Fruit fly (Drosophila melanogaster) whole organism, embryonic: ENCODE results near the gene Galphai.

ENCODE experiments used
- BEAF-32 ChIP-seq: fragments of 200-800 bp; sonication (Bioruptor generic); optimal IDR thresholded peaks from 3 replicates; lab custom pipeline; 2017; ENCODE audit warnings: missing biosample characterization, missing genetic modification characterization, mild to moderate bottlenecking, moderate library complexity, missing genetic modification reagents
- Blimp-1 ChIP-seq: fragments of 200-800 bp; sonication (Bioruptor generic); optimal IDR thresholded peaks from 3 replicates; lab custom pipeline; 2018; ENCODE audit warnings: missing biosample characterization, missing genetic modification characterization, mild to moderate bottlenecking, moderate library complexity, missing genetic modification reagents
- CG10979 ChIP-seq: fragments of 200-800 bp; sonication (Bioruptor generic); optimal IDR thresholded peaks from 2 replicates; lab custom pipeline; 2018; ENCODE audit warnings: missing biosample characterization, mild to moderate bottlenecking, missing genetic modification characterization, moderate library complexity
- CG11456 ChIP-seq: fragments of 200-800 bp; sonication (Bioruptor generic); IDR thresholded peaks from 3 replicates; pipeline ENCODE4 v1.3.6; 2022; ENCODE audit warnings: missing biosample characterization, missing genetic modification characterization
- CG11504 ChIP-seq: fragments of 200-800 bp; sonication (Bioruptor generic); optimal IDR thresholded peaks from 3 replicates; lab custom pipeline; 2019; ENCODE audit warnings: missing biosample characterization, mild to moderate bottlenecking, missing genetic modification characterization, moderate library complexity
- CG11696 ChIP-seq: fragments of 200-800 bp; sonication (Bioruptor generic); IDR thresholded peaks from 2 replicates; pipeline ENCODE4 v1.3.6; 2022; ENCODE audit warnings: missing biosample characterization, missing genetic modification characterization
- CG14014 ChIP-seq: fragments of 200-800 bp; sonication (Bioruptor generic); IDR thresholded peaks from 2 replicates; pipeline ENCODE4 v1.3.6; 2022; ENCODE audit warnings: missing biosample characterization, missing genetic modification characterization
- CG14667 ChIP-seq: fragments of 200-800 bp; sonication (Bioruptor generic); IDR thresholded peaks from 2 replicates; pipeline ENCODE4 v1.3.6; 2022; ENCODE audit warnings: missing biosample characterization, missing genetic modification characterization
- CG14710 ChIP-seq: fragments of 200-800 bp; sonication (Bioruptor generic); optimal IDR thresholded peaks from 3 replicates; lab custom pipeline; 2019; ENCODE audit warnings: missing biosample characterization, mild to moderate bottlenecking, missing genetic modification characterization, moderate library complexity
- CG1529 ChIP-seq: fragments of 200-800 bp; sonication (Bioruptor generic); optimal IDR thresholded peaks from 3 replicates; lab custom pipeline; 2018; ENCODE audit warnings: missing biosample characterization, missing genetic modification characterization
- CG18262 ChIP-seq: fragments of 200-800 bp; optimal IDR thresholded peaks from 3 replicates; lab custom pipeline; 2019; ENCODE audit warnings: missing biosample characterization, mild to moderate bottlenecking, missing genetic modification characterization, moderate library complexity
- CG18764 ChIP-seq: fragments of 200-800 bp; sonication (Bioruptor generic); optimal IDR thresholded peaks from 3 replicates; lab custom pipeline; 2016; ENCODE audit warnings: missing biosample characterization, missing genetic modification characterization
- CG2116 ChIP-seq: fragments of 200-800 bp; sonication (Bioruptor generic); optimal IDR thresholded peaks from 3 replicates; lab custom pipeline; 2018; ENCODE audit warnings: missing biosample characterization, mild to moderate bottlenecking, missing genetic modification characterization
- CG2678 ChIP-seq: fragments of 200-800 bp; sonication (Bioruptor generic); optimal IDR thresholded peaks from 3 replicates; lab custom pipeline; 2019; ENCODE audit warnings: missing biosample characterization, mild to moderate bottlenecking, missing genetic modification characterization, moderate library complexity
- CG31441 ChIP-seq: fragments of 200-800 bp; sonication (Bioruptor generic); IDR thresholded peaks from 2 replicates; pipeline ENCODE4 v1.3.6; 2022; ENCODE audit warnings: missing biosample characterization, missing genetic modification characterization
- CG33213 ChIP-seq: fragments of 200-800 bp; sonication (Bioruptor generic); optimal IDR thresholded peaks from 3 replicates; lab custom pipeline; 2016; ENCODE audit warnings: missing biosample characterization, missing genetic modification characterization
- CG4424 ChIP-seq: fragments of 200-800 bp; sonication (Bioruptor generic); optimal IDR thresholded peaks from 3 replicates; lab custom pipeline; 2016; ENCODE audit warnings: missing biosample characterization, missing genetic modification characterization
- CG6813 ChIP-seq: fragments of 200-800 bp; sonication (Bioruptor generic); optimal IDR thresholded peaks from 2 replicates; lab custom pipeline; 2017; ENCODE audit warnings: missing biosample characterization, missing genetic modification characterization, mild to moderate bottlenecking, moderate library complexity, missing genetic modification reagents
- CG7839 ChIP-seq: fragments of 200-800 bp; sonication (Bioruptor generic); optimal IDR thresholded peaks from 3 replicates; lab custom pipeline; 2018; ENCODE audit warnings: missing biosample characterization, mild to moderate bottlenecking, missing genetic modification characterization, moderate library complexity
- CG8388 ChIP-seq: fragments of 200-800 bp; sonication (Bioruptor generic); optimal IDR thresholded peaks from 2 replicates; lab custom pipeline; 2019; ENCODE audit warnings: missing biosample characterization, mild to moderate bottlenecking, missing genetic modification characterization, moderate library complexity
- CG9437 ChIP-seq: fragments of 200-800 bp; sonication (Bioruptor generic); optimal IDR thresholded peaks from 2 replicates; lab custom pipeline; 2018; ENCODE audit warnings: missing biosample characterization, mild to moderate bottlenecking, missing genetic modification characterization
- Camta ChIP-seq: fragments of 200-800 bp; sonication (Bioruptor generic); optimal IDR thresholded peaks from 2 replicates; lab custom pipeline; 2016; ENCODE audit warnings: missing biosample characterization, missing genetic modification characterization
- CoRest ChIP-seq: fragments of 200-800 bp; sonication (Bioruptor generic); optimal IDR thresholded peaks from 3 replicates; lab custom pipeline; 2018; ENCODE audit warnings: missing biosample characterization, mild to moderate bottlenecking, missing genetic modification characterization, moderate library complexity
- D ChIP-seq, 2 experiments: fragments of 200-800 bp in 1 of 2; fragments of >200 bp in 1 of 2; sonication (Bioruptor generic) in 1 of 2; optimal IDR thresholded peaks; 2 replicates in 1 of 2; 3 replicates in 1 of 2; lab custom pipeline; 2017; ENCODE audit warnings: mild to moderate bottlenecking in 1 of 2, missing biosample characterization in 1 of 2, missing genetic modification characterization in 1 of 2, missing genetic modification reagents in 1 of 2
- D19A ChIP-seq: fragments of 200-800 bp; optimal IDR thresholded peaks from 3 replicates; lab custom pipeline; 2019; ENCODE audit warnings: missing biosample characterization, mild to moderate bottlenecking, missing genetic modification characterization, moderate library complexity
- Dek ChIP-seq: fragments of 200-800 bp; sonication (Bioruptor generic); optimal IDR thresholded peaks from 3 replicates; lab custom pipeline; 2019; ENCODE audit warnings: missing biosample characterization, mild to moderate bottlenecking, missing genetic modification characterization, moderate library complexity
- Dp ChIP-seq: fragments of 200-800 bp; sonication (Bioruptor generic); optimal IDR thresholded peaks from 2 replicates; lab custom pipeline; 2018; ENCODE audit warnings: missing biosample characterization, mild to moderate bottlenecking, missing genetic modification characterization, moderate library complexity
- Hey ChIP-seq: fragments of 200-800 bp; sonication (Bioruptor generic); optimal IDR thresholded peaks from 3 replicates; lab custom pipeline; 2018; ENCODE audit warnings: missing biosample characterization, mild to moderate bottlenecking, missing genetic modification characterization
- Hr51 ChIP-seq, 2 experiments: fragments of 200-800 bp; sonication (Bioruptor generic); optimal IDR thresholded peaks; 2 replicates in 1 of 2; 3 replicates in 1 of 2; lab custom pipeline; 2016 to 2018; ENCODE audit warnings: missing biosample characterization in 2 of 2, missing genetic modification characterization in 2 of 2, mild to moderate bottlenecking in 1 of 2, moderate library complexity in 1 of 2
- Meics ChIP-seq: fragments of 200-800 bp; sonication (Bioruptor generic); optimal IDR thresholded peaks from 2 replicates; lab custom pipeline; 2017; ENCODE audit warnings: missing biosample characterization, mild to moderate bottlenecking, missing genetic modification characterization
- Oaz ChIP-seq: fragments of 200-800 bp; sonication (Bioruptor generic); IDR thresholded peaks from 2 replicates; pipeline ENCODE4 v1.3.6; 2022; ENCODE audit warnings: missing biosample characterization, missing genetic modification characterization
- Sox100B ChIP-seq: fragments of 200-800 bp; sonication (Bioruptor generic); optimal IDR thresholded peaks from 3 replicates; lab custom pipeline; 2018; ENCODE audit warnings: missing biosample characterization, mild to moderate bottlenecking, missing genetic modification characterization
- Sox102F ChIP-seq: fragments of 200-800 bp; sonication (Bioruptor generic); optimal IDR thresholded peaks from 2 replicates; lab custom pipeline; 2018; ENCODE audit warnings: missing biosample characterization, mild to moderate bottlenecking, missing genetic modification characterization, moderate library complexity
- bsh ChIP-seq, 2 experiments: fragments of 200-800 bp; sonication (Bioruptor generic); optimal IDR thresholded peaks; 2 replicates each; lab custom pipeline; 2017 to 2018; ENCODE audit warnings: mild to moderate bottlenecking in 2 of 2, missing biosample characterization in 2 of 2, missing genetic modification characterization in 2 of 2, moderate library complexity in 1 of 2
- chinmo ChIP-seq: fragments of 200-800 bp; sonication (Bioruptor generic); IDR thresholded peaks from 4 replicates; pipeline ENCODE4 v1.3.6; 2022; ENCODE audit warnings: missing biosample characterization, missing genetic modification characterization; ENCODE audit not compliant: partially characterized antibody
- dmrt99B ChIP-seq: fragments of 200-800 bp; sonication (Bioruptor generic); optimal IDR thresholded peaks from 2 replicates; lab custom pipeline; 2018; ENCODE audit warnings: missing biosample characterization, mild to moderate bottlenecking, missing genetic modification characterization, moderate library complexity
- esg ChIP-seq: fragments of 200-800 bp; sonication (Bioruptor generic); conservative IDR thresholded peaks from 2 replicates; pipeline ENCODE4 v1.3.6; 2022; ENCODE audit warnings: missing biosample characterization, missing genetic modification characterization
- fd96Cb ChIP-seq: fragments of 200-800 bp; sonication (Bioruptor generic); optimal IDR thresholded peaks from 2 replicates; lab custom pipeline; 2018; ENCODE audit warnings: missing biosample characterization, mild to moderate bottlenecking, missing genetic modification characterization, moderate library complexity
- gem ChIP-seq: fragments of 200-800 bp; sonication (Bioruptor generic); optimal IDR thresholded peaks from 2 replicates; lab custom pipeline; 2019; ENCODE audit warnings: missing biosample characterization, mild to moderate bottlenecking, missing genetic modification characterization, moderate library complexity
- gfzf ChIP-seq: fragments of 200-800 bp; sonication (Bioruptor generic); optimal IDR thresholded peaks from 2 replicates; lab custom pipeline; 2016; ENCODE audit warnings: missing biosample characterization, mild to moderate bottlenecking, missing genetic modification characterization, moderate library complexity
- grau ChIP-seq: fragments of 200-800 bp; optimal IDR thresholded peaks from 3 replicates; lab custom pipeline; 2019; ENCODE audit warnings: missing biosample characterization, mild to moderate bottlenecking, missing genetic modification characterization, moderate library complexity
- gsb-n ChIP-seq: fragments of 200-800 bp; sonication (Bioruptor generic); optimal IDR thresholded peaks from 3 replicates; lab custom pipeline; 2018; ENCODE audit warnings: missing biosample characterization, mild to moderate bottlenecking, missing genetic modification characterization
- lab ChIP-seq: fragments of 200-800 bp; sonication (Bioruptor generic); optimal IDR thresholded peaks from 3 replicates; lab custom pipeline; 2017; ENCODE audit warnings: missing biosample characterization, missing genetic modification characterization, mild to moderate bottlenecking, moderate library complexity, missing genetic modification reagents
- nmo ChIP-seq: fragments of 200-800 bp; sonication (Bioruptor generic); optimal IDR thresholded peaks from 2 replicates; lab custom pipeline; 2018; ENCODE audit warnings: missing biosample characterization, mild to moderate bottlenecking, missing genetic modification characterization, moderate library complexity
- otp ChIP-seq: fragments of 200-800 bp; sonication (Bioruptor generic); IDR thresholded peaks from 3 replicates; pipeline ENCODE4, ENCODE4 v1.3.6; 2022; ENCODE audit warnings: missing biosample characterization, missing genetic modification characterization
- phol ChIP-seq: fragments of 200-800 bp; sonication (Bioruptor generic); optimal IDR thresholded peaks from 3 replicates; lab custom pipeline; 2018; ENCODE audit warnings: missing biosample characterization, mild to moderate bottlenecking, missing genetic modification characterization, moderate library complexity
- sr ChIP-seq: fragments of 200-800 bp; sonication (Bioruptor generic); IDR thresholded peaks from 3 replicates; pipeline ENCODE4 v1.3.6; 2022; ENCODE audit warnings: missing biosample characterization, missing genetic modification characterization
- tx ChIP-seq: fragments of 200-800 bp; sonication (Bioruptor generic); optimal IDR thresholded peaks from 2 replicates; lab custom pipeline; 2016; ENCODE audit warnings: missing biosample characterization, missing genetic modification characterization

Galphai gene

dm6 chr3L:7009886-7010285 lies 30.0 kb upstream of the Galphai start (continued):
- TF ChIP-seq CG8388 (GFP tag; lab: Kevin White, UChicago) (no peak), sr (GFP tag; lab: Robert Waterston, UW) (no peak), otp (no peak), CG18764 (no peak), chinmo (GFP tag; lab: Robert Waterston, UW) (0 out of 4 replicates have a peak, but pooled peaks have one; percentile 26), gsb-n (no peak), CG14667 (GFP tag; lab: Robert Waterston, UW) (no peak), Dek (no peak), Oaz (GFP tag; lab: Robert Waterston, UW) (no peak), Hey (no peak), tx (GFP tag; lab: Kevin White, UChicago) (no peak), CG1529 (GFP tag; lab: Kevin White, UChicago) (no peak), Dp (GFP tag; lab: Kevin White, UChicago) (no peak)

- TF ChIP-seq CG2116 (GFP tag; lab: Kevin White, UChicago) (no peak), dmrt99B (tag; lab: Kevin White, UChicago) (peak; percentile 54), Sox100B (GFP tag; lab: Kevin White, UChicago) (peak; percentile 62), CG4424 (GFP tag; lab: Kevin White, UChicago) (peak; percentile 6), lab (GFP tag; lab: Kevin White, UChicago) (peak; percentile 17), CG33213 (no peak), CG14014 (no peak), nmo (peak; percentile 4), D (optimal IDR thresholded peaks at IDR 0.05; lab: Kevin White, UChicago) (no peak), D (GFP tag; optimal IDR thresholded peaks at IDR 0.05; lab: Kevin White, UChicago) (peak; percentile 17), Hr51 (GFP tag; optimal IDR thresholded peaks at IDR 0.05; lab: Kevin White, UChicago) (peak in 1 of 2 experiments; percentile 21), gfzf (GFP tag; lab: Kevin White, UChicago) (no peak), bsh (GFP tag; optimal IDR thresholded peaks at IDR 0.05; lab: Kevin White, UChicago) (peak in 1 of 2 experiments; percentile 4), CG11456 (no peak), Sox102F (GFP tag; lab: Kevin White, UChicago) (peak; percentile 30), phol (peak; percentile 51), CG14710 (peak; percentile 19), CG18262 (peak; percentile 68), gem (peak; percentile 33), Camta (no peak), CG31441 (GFP tag; lab: Robert Waterston, UW) (peak; percentile 59; the same call in 1 of the 2 replicates), BEAF-32 (GFP tag; lab: Kevin White, UChicago) (no peak), CG7839 (peak; percentile 41), CG11696 (GFP tag; lab: Robert Waterston, UW) (0 out of 2 replicates have a peak, but pooled peaks have one; percentile 32), CG6813 (GFP tag; lab: Kevin White, UChicago) (no peak), CG9437 (peak; percentile 5), fd96Cb (peak; percentile 26), CG10979 (tag; lab: Kevin White, UChicago) (peak; percentile 21), CG2678 (tag; lab: Kevin White, UChicago) (peak; percentile 52), Meics (GFP tag; lab: Kevin White, UChicago) (peak; percentile 5), esg (GFP tag; lab: Robert Waterston, UW) (no peak), CG11504 (tag; lab: Kevin White, UChicago) (peak; percentile 58), Blimp-1 (GFP tag; lab: Kevin White, UChicago) (peak; percentile 36), D19A (peak; percentile 43), grau (peak; percentile 27), CoRest (tag; lab: Kevin White, UChicago) (peak; percentile 21)
Observed at dm6 chr3L:7009411-7009810, 29.6 kb upstream of the Galphai start.
